Worm (Caenorhabditis elegans): Measurements from ENCODE around the gene R07E3.1.

Gene R07E3.1

ce11 chrX:10317565-10317964 is 23.4 kb downstream of the R07E3.1 start, which contains the start of gene R07E3.6:
Gene R07E3.6 (plus strand): TSS chrX:10317722.
- no peak for TF ChIP-seq lin-14 (GFP tag; optimal IDR thresholded peaks at IDR 0.05)
- no peak for TF ChIP-seq lsy-2 (tag; optimal IDR thresholded peaks at IDR 0.05)
- peak; percentile 100 for TF ChIP-seq blmp-1 (tag; optimal IDR thresholded peaks at IDR 0.05)

- TF ChIP-seq fkh-8 (tag; optimal IDR thresholded peaks at IDR 0.05) (peak; percentile 49), ceh-82 (tag; optimal IDR thresholded peaks at IDR 0.05) (no peak), jun-1 (tag; optimal IDR thresholded peaks at IDR 0.05) (no peak)
Observed at ce11 chrX:10315905-10316304, 25.1 kb downstream of the R07E3.1 start, which contains the start of gene F41E7.9. Gene F41E7.9 (minus strand): TSS chrX:10316005.

- TF ChIP-seq pqm-1 (tag; optimal IDR thresholded peaks at IDR 0.05), result no peak
- TF ChIP-seq fos-1 (tag; optimal IDR thresholded peaks at IDR 0.05), result no peak
- no peak for TF ChIP-seq mep-1 (tag; optimal IDR thresholded peaks at IDR 0.05)
- no peak for TF ChIP-seq lin-14 (GFP tag; optimal IDR thresholded peaks at IDR 0.05)
- TF ChIP-seq unc-30 (tag; optimal IDR thresholded peaks at IDR 0.05), result no peak
- TF ChIP-seq snu-23 (GFP tag; optimal IDR thresholded peaks at IDR 0.05), result no peak
- TF ChIP-seq zip-4 (GFP tag; optimal IDR thresholded peaks at IDR 0.05), result no peak
- TF ChIP-seq efl-3 (GFP tag; optimal IDR thresholded peaks at IDR 0.05), result no peak
- no peak for TF ChIP-seq grh-1 (GFP tag; IDR thresholded peaks at IDR 0.05)
- no peak for TF ChIP-seq dpl-1 (GFP tag; optimal IDR thresholded peaks at IDR 0.05)
- TF ChIP-seq mef-2 (tag; optimal IDR thresholded peaks at IDR 0.05), result no peak
Observed at ce11 chrX:10310366-10310765, 30.6 kb downstream of the R07E3.1 start, which contains the start of gene F41E7.6. Gene F41E7.6 (minus strand): TSS chrX:10310466.

- TF ChIP-seq efl-1 (optimal IDR thresholded peaks at IDR 0.05) (no peak), efl-1 (GFP tag; optimal IDR thresholded peaks at IDR 0.05 in 1 of 2) (peak in 1 of 2 experiments; percentile 11), fkh-8 (tag; optimal IDR thresholded peaks at IDR 0.05) (no peak)
Observed at ce11 chrX:10307495-10307894, 33.5 kb downstream of the R07E3.1 start, which contains the start of gene F41E7.7. Gene F41E7.7 (plus strand): TSS chrX:10307795.

ce11 chrX:10306923-10307322 is 34.0 kb downstream of the R07E3.1 start:
- TF ChIP-seq nhr-28 (tag; optimal IDR thresholded peaks at IDR 0.05), result no peak
- TF ChIP-seq xbp-1 (tag; optimal IDR thresholded peaks at IDR 0.05), result no peak
- no peak for TF ChIP-seq snu-23 (GFP tag; optimal IDR thresholded peaks at IDR 0.05)
- no peak for TF ChIP-seq dsc-1 (tag; optimal IDR thresholded peaks at IDR 0.05)
- TF ChIP-seq lir-3 (tag; optimal IDR thresholded peaks at IDR 0.05; ENCODE audit: poor library complexity), result no peak
- TF ChIP-seq efl-1 (optimal IDR thresholded peaks at IDR 0.05), result no peak
- TF ChIP-seq efl-1 (GFP tag; optimal IDR thresholded peaks at IDR 0.05 in 1 of 2), result peak in 1 of 2 experiments; percentile 27
- no peak for TF ChIP-seq sptf-1 (tag; optimal IDR thresholded peaks at IDR 0.05)
- no peak for TF ChIP-seq pag-3 (tag; optimal IDR thresholded peaks at IDR 0.05; ENCODE audit: borderline replicate concordance, insufficient read depth)
- no peak for TF ChIP-seq hlh-17 (GFP tag; optimal IDR thresholded peaks at IDR 0.05; ENCODE audit: borderline replicate concordance)
- no peak for TF ChIP-seq C04F5.9 (tag; optimal IDR thresholded peaks at IDR 0.05)
- TF ChIP-seq nhr-85 (tag), result peak; percentile 68
- TF ChIP-seq elt-3 (tag; optimal IDR thresholded peaks at IDR 0.05), result peak in 2 of 6 experiments; percentile 12 to 27
- TF ChIP-seq unc-86 (tag; optimal IDR thresholded peaks at IDR 0.05), result no peak
- no peak for TF ChIP-seq snpc-4 (tag; optimal IDR thresholded peaks at IDR 0.05)
- no peak for TF ChIP-seq nhr-84 (tag; optimal IDR thresholded peaks at IDR 0.05)
- no peak for TF ChIP-seq jun-1 (tag; optimal IDR thresholded peaks at IDR 0.05)
- TF ChIP-seq irx-1 (tag; optimal IDR thresholded peaks at IDR 0.05), result no peak
- TF ChIP-seq hlh-4 (tag; optimal IDR thresholded peaks at IDR 0.05), result no peak
- TF ChIP-seq lin-13 (GFP tag; optimal IDR thresholded peaks at IDR 0.05), result no peak
- TF ChIP-seq C34B4.2 (tag; optimal IDR thresholded peaks at IDR 0.05), result no peak
- TF ChIP-seq skn-1 (tag; optimal IDR thresholded peaks at IDR 0.05), result no peak
- TF ChIP-seq fkh-4 (tag; optimal IDR thresholded peaks at IDR 0.05; ENCODE audit: borderline replicate concordance), result no peak
- TF ChIP-seq lin-35 (GFP tag; optimal IDR thresholded peaks at IDR 0.05), result no peak
- no peak for TF ChIP-seq pax-3 (tag; optimal IDR thresholded peaks at IDR 0.05)
- TF ChIP-seq nhr-71 (tag; optimal IDR thresholded peaks at IDR 0.05), result peak; percentile 18
- peak; percentile 23 for TF ChIP-seq blmp-1 (tag; optimal IDR thresholded peaks at IDR 0.05)
- TF ChIP-seq ets-5 (GFP tag; IDR thresholded peaks at IDR 0.05), result no peak
- TF ChIP-seq dpl-1 (GFP tag; optimal IDR thresholded peaks at IDR 0.05), result no peak
- no peak for TF ChIP-seq vab-15 (tag; optimal IDR thresholded peaks at IDR 0.05)
- no peak for TF ChIP-seq ama-1 (optimal IDR thresholded peaks at IDR 0.05)
- TF ChIP-seq lin-39 (tag; optimal IDR thresholded peaks at IDR 0.05), result no peak
- no peak for TF ChIP-seq nhr-77 (tag; optimal IDR thresholded peaks at IDR 0.05)
